Worm (Caenorhabditis elegans) whole organism, L4/young adult: Measurements from ENCODE around the gene T14B4.9.

ENCODE experiments used
- W03F9.2 ChIP-seq: fragments of 150-350 bp; optimal IDR thresholded peaks from 2 replicates; lab custom pipeline; 2014; ENCODE audit warnings: missing biosample characterization, missing genetic modification characterization
- dao-5 ChIP-seq: sonication (generic microtip); optimal IDR thresholded peaks from 2 replicates; lab custom pipeline; 2016; ENCODE audit warnings: missing genotype, missing genetic modification characterization, moderate library complexity, missing compliant biosample characterization
- him-1 ChIP-seq: sonication (generic microtip); optimal IDR thresholded peaks from 2 replicates; lab custom pipeline; 2016; ENCODE audit warnings: missing genotype, missing genetic modification reagents, missing genetic modification characterization, missing compliant biosample characterization

T14B4.9 gene

DNA sequence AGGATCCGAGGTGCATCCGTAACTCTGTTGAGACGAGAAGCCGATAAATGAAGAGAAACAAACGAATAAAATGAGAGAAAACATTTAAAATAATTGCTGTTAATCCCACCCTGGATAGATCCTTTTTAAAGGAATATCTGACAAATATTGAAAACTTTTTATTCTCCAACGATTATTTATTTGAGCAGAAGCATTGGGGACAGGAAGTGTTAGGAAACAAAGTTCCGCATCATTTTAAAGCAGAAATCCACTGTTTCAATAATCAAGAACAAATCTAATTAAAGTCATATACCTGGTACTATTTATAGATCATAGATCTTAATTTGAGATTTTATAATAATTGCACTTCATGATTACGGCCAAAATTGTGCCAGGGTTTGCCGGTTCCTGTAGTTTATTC is 17.3 kb upstream of the T14B4.9 start, which contains the start of gene F41G3.20:
F41G3.20 (minus strand) TSS at position 101 of the 400 bp plus-strand sequence.
- TF ChIP-seq W03F9.2 (tag; lab: Kevin White, UChicago) (no peak), him-1 (tag; lab: Kevin White, UChicago) (no peak), dao-5 (no peak)

ce11 chrII:6749422-6749821 is 15.8 kb upstream of the T14B4.9 start, which contains the start of gene F41G3.10:
TSS of gene F41G3.10 (minus strand) at chrII:6749522.
- TF ChIP-seq him-1 (tag; lab: Kevin White, UChicago), result no peak
- no peak for TF ChIP-seq dao-5
- no peak for TF ChIP-seq W03F9.2 (tag; lab: Kevin White, UChicago)

ce11 chrII:6746404-6746803 is 12.8 kb upstream of the T14B4.9 start, which contains the start of gene F41G3.5:
TSS of gene F41G3.5 (plus strand) at chrII:6746704.
- TF ChIP-seq him-1 (tag; lab: Kevin White, UChicago) (no peak), dao-5 (no peak), W03F9.2 (tag; lab: Kevin White, UChicago) (no peak)

- no peak for TF ChIP-seq him-1 (tag; lab: Kevin White, UChicago)
- no peak for TF ChIP-seq dao-5
- TF ChIP-seq W03F9.2 (tag; lab: Kevin White, UChicago), result no peak
Observed at ce11 chrII:6745783-6746182, 12.2 kb upstream of the T14B4.9 start, which contains the start of gene ins-14. TSS of gene ins-14 (minus strand) at chrII:6745814.

DNA sequence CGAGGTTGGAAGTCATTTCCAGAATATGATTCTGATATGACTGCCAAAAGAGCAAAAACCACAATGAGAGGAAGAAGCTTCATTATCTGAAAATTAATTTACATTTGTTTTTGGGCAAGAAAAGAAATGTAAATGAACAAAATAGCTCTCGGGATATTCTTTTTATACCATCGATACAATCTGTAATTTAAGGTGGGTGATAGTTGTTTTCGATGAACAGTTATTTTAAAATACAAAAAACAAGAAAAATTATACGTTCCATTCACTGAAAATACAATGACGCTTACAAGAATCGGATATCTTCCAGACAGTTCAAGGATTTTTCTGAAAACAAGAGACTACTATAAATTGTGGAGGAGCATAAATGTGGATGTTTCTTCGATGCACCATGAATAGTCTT is 11.0 kb upstream of the T14B4.9 start, which contains the start of gene ins-15:
ins-15 (minus strand) TSS at position 101 of the 400 bp plus-strand sequence.
- TF ChIP-seq dao-5, result no peak
- no peak for TF ChIP-seq W03F9.2 (tag; lab: Kevin White, UChicago)
- no peak for TF ChIP-seq him-1 (tag; lab: Kevin White, UChicago)

- TF ChIP-seq W03F9.2 (tag; lab: Kevin White, UChicago) (no peak), him-1 (tag; lab: Kevin White, UChicago) (no peak), dao-5 (no peak)
Observed at ce11 chrII:6742614-6743013, 9.0 kb upstream of the T14B4.9 start, which contains the start of gene F41G3.6. TSS of gene F41G3.6 (plus strand) at chrII:6742914.

ce11 chrII:6741428-6741827 is 7.8 kb upstream of the T14B4.9 start, which contains the start of gene exos-8:
TSS of gene exos-8 (plus strand) at chrII:6741691.
- TF ChIP-seq dao-5 (no peak), him-1 (tag; lab: Kevin White, UChicago) (peak; percentile 12), W03F9.2 (tag; lab: Kevin White, UChicago) (no peak)

DNA sequence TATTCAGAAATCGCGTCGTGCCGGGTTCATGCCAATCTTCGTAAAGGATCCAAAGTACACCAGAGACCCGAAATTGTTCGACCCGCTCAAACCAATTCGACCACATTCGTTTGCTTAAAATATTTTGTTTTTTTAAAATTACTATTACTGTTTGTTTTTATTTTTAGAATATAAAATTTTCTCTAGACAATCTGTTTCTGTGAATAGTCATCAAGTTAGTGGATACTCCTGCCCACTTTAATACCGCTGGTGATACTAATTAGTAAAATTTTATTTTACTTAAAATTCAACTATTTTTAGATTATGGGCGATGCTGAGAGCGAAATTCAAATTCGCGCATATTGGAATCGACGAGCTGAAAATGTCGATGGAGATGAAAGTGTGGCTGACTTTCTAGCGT is 3.0 kb upstream of the T14B4.9 start, which contains the start of gene T14B4.1:
T14B4.1 (plus strand) TSS at position 301 of the 400 bp plus-strand sequence.
- no peak for TF ChIP-seq W03F9.2 (tag; lab: Kevin White, UChicago)
- TF ChIP-seq dao-5, result no peak
- no peak for TF ChIP-seq him-1 (tag; lab: Kevin White, UChicago)

ce11 chrII:6736066-6736465 is 2.4 kb upstream of the T14B4.9 start, which contains the start of gene mrps-18.C:
TSS of gene mrps-18.C (plus strand) at chrII:6736203.
- TF ChIP-seq W03F9.2 (tag; lab: Kevin White, UChicago) (no peak), him-1 (tag; lab: Kevin White, UChicago) (no peak), dao-5 (no peak)

DNA sequence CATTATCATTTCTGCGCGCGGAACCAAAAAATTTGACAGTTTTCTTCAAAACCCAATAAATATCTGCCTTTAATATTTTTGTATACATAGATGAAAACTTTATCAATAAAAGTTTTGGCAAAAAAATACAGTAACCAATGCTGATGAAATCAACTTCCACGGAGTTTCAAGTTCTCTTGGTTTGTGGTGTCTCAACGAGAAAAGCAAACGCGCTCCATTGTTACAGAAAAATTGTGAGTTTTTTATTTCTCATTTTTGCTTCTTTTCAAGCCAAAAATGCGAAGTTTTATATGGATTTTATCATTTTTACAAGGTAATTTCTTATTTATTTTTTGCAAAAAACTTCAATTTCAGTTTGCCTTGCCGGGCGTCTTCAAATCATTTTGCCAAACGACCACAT is 1.1 kb upstream of the T14B4.9 start, which contains the start of gene T14B4.3:
T14B4.3 (plus strand) TSS at position 264 of the 400 bp plus-strand sequence.
- TF ChIP-seq W03F9.2 (tag; lab: Kevin White, UChicago), result peak; percentile 46
- TF ChIP-seq him-1 (tag; lab: Kevin White, UChicago), result no peak

DNA sequence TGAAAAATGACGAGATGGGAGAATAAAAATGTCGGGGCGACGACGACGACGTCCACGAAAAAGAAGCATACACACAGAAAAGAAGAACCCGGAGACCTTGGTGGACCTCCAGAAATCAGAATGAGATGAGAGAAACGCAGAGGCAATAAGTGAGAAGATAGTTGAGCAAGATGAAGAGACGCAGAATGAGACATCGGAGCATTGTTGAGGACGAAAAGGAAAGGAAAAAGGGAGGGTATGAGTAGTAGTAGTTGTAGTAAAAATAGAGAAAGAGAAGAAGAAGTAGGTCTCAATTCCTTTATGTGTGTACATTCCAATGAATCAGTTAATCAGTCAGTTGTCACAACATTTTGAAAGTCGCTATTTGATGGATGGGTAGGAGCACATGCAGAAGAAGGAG is 4.3 kb downstream of the T14B4.9 start, which contains the start of gene T14B4.8:
T14B4.8 (minus strand) TSS at position 60 of the 400 bp plus-strand sequence.
- TF ChIP-seq him-1 (tag; lab: Kevin White, UChicago), result no peak
- no peak for TF ChIP-seq dao-5
- TF ChIP-seq W03F9.2 (tag; lab: Kevin White, UChicago), result no peak

DNA sequence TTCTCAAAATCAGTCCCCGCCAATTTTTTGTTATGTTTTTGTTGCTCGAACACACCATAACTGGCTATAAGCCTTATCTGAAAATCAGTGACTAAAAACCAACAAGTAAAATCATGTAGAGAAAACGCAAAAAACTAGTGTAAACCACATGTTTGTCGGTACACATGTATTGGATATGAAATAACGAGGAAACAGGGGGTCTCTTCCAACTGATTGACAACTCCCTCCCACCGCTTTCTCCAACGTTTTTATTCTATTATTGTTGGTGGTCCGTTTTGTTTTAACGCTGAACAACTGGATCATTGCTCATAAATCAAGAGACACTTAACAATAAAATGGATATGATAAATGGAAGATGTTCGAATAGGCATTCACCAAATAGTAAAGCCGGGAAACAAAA is 6.8 kb downstream of the T14B4.9 start:
- no peak for TF ChIP-seq W03F9.2 (tag; lab: Kevin White, UChicago)
- no peak for TF ChIP-seq him-1 (tag; lab: Kevin White, UChicago)
- no peak for TF ChIP-seq dao-5

- TF ChIP-seq him-1 (tag; lab: Kevin White, UChicago) (peak; percentile 49), W03F9.2 (tag; lab: Kevin White, UChicago) (no peak)
Observed at ce11 chrII:6721581-6721980, 12.0 kb downstream of the T14B4.9 start.

DNA sequence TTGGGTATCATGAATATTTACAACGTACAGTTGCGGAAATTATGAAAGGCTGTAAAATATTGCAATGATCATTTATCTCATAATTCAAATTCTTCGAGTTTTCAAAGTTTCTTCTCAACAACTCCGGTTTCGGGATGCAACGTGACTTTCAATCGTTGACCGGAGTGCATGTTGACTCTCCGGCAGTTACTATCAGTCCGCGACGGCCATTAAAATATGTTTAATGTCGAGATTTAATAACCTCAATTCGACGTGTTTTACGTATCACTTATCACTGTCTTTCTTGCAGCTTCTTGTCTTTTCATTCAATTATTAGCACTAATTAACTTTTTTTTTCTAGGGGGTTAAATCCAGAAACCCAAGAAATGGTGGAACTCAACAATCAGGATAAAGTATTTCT is 15.4 kb downstream of the T14B4.9 start, which contains the start of gene tsp-10:
tsp-10 (plus strand) TSS at position 366 of the 400 bp plus-strand sequence.
- TF ChIP-seq dao-5 (no peak), him-1 (tag; lab: Kevin White, UChicago) (no peak), W03F9.2 (tag; lab: Kevin White, UChicago) (no peak)
